Fruit fly (Drosophila melanogaster): ENCODE measurements around the gene CG13280.

Gene CG13280

DNA sequence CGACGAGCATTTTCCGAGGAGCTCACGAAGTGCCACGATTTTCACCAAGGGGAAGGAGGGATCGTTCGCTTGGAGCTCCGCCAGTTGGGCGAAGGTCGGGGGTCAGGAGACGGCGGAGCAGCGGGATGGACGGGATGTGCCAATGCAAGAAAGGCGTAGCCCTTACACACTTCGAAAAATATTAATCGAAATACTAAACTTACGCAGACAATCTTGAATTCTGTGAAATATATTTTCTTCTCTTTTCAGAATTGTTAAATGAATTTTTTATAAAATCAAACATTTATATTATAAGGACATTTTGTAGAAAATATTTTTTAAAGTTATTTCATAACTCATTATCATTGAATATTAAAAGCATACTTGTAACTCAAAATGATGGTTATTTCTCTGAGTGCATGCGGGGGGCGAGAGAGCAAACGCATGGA is 48.0 kb upstream of the CG13280 start (continued):
- TF ChIP-seq Dbx (GFP tag; IDR thresholded peaks at IDR 0.05) (no peak), CG30431 (GFP tag; optimal IDR thresholded peaks at IDR 0.05) (no peak), Elba2 (GFP tag; optimal IDR thresholded peaks at IDR 0.05) (no peak), pan (optimal IDR thresholded peaks at IDR 0.05) (no peak), pan (GFP tag; optimal IDR thresholded peaks at IDR 0.05 in 1 of 2, IDR thresholded peaks at IDR 0.05 in 1 of 2) (no peak), pum (GFP tag; optimal IDR thresholded peaks at IDR 0.05) (no peak), CG3163 (GFP tag; optimal IDR thresholded peaks at IDR 0.05) (no peak), CG18011 (GFP tag; optimal IDR thresholded peaks at IDR 0.05) (no peak), tap (tag; optimal IDR thresholded peaks at IDR 0.05) (peak; percentile 33), crc (GFP tag; optimal IDR thresholded peaks at IDR 0.05) (no peak), CG6254 (GFP tag; optimal IDR thresholded peaks at IDR 0.05) (no peak), nmo (GFP tag; optimal IDR thresholded peaks at IDR 0.05) (peak; percentile 66), gsb-n (tag; optimal IDR thresholded peaks at IDR 0.05) (peak; percentile 9), HLH3B (GFP tag; IDR thresholded peaks at IDR 0.05) (no peak), CG3847 (GFP tag; IDR thresholded peaks at IDR 0.05) (peak; percentile 46), H2.0 (GFP tag; IDR thresholded peaks at IDR 0.05) (peak; percentile 26; the same call in 1 of the 2 replicates), HmgD (GFP tag; optimal IDR thresholded peaks at IDR 0.05) (no peak), Bgb (GFP tag; IDR thresholded peaks at IDR 0.05; ENCODE audit: partially characterized antibody) (no peak), jing (GFP tag; optimal IDR thresholded peaks at IDR 0.05) (no peak), tna (GFP tag; IDR thresholded peaks at IDR 0.05; ENCODE audit: partially characterized antibody) (no peak), pho (GFP tag; optimal IDR thresholded peaks at IDR 0.05) (no peak), dimm (GFP tag; IDR thresholded peaks at IDR 0.05) (no peak), ash1 (GFP tag; optimal IDR thresholded peaks at IDR 0.05) (no peak), slou (GFP tag; optimal IDR thresholded peaks at IDR 0.05) (no peak), twi (tag; optimal IDR thresholded peaks at IDR 0.05) (no peak), Hmr (GFP tag; optimal IDR thresholded peaks at IDR 0.05) (peak; percentile 28), disco-r (GFP tag; optimal IDR thresholded peaks at IDR 0.05) (no peak), sob (GFP tag; IDR thresholded peaks at IDR 0.05) (no peak), Antp (GFP tag; optimal IDR thresholded peaks at IDR 0.05) (no peak), fd96Cb (tag; optimal IDR thresholded peaks at IDR 0.05) (peak; percentile 44), CG32532 (GFP tag; IDR thresholded peaks at IDR 0.05) (no peak), fd102C (GFP tag; optimal IDR thresholded peaks at IDR 0.05) (no peak), vfl (GFP tag; optimal IDR thresholded peaks at IDR 0.05) (no peak), unpg (GFP tag; optimal IDR thresholded peaks at IDR 0.05) (peak; percentile 60), ham (GFP tag; IDR thresholded peaks at IDR 0.05) (no peak), CG2199 (GFP tag; IDR thresholded peaks at IDR 0.05) (no peak), Sry-β (GFP tag; optimal IDR thresholded peaks at IDR 0.05) (no peak), CG2120 (GFP tag; optimal IDR thresholded peaks at IDR 0.05) (no peak), p53 (GFP tag; optimal IDR thresholded peaks at IDR 0.05) (no peak), eyg (GFP tag; optimal IDR thresholded peaks at IDR 0.05) (no peak), CG3281 (GFP tag; optimal IDR thresholded peaks at IDR 0.05) (peak; percentile 32), wek (GFP tag; optimal IDR thresholded peaks at IDR 0.05) (no peak), Dip2 (GFP tag; IDR thresholded peaks at IDR 0.05) (no peak), sim (GFP tag; IDR thresholded peaks at IDR 0.05) (no peak), CG6791 (GFP tag; IDR thresholded peaks at IDR 0.05; ENCODE audit: partially characterized antibody) (no peak), CG13424 (tag; optimal IDR thresholded peaks at IDR 0.05) (peak; percentile 74), Doc2 (GFP tag; IDR thresholded peaks at IDR 0.05) (0 out of 2 replicates have a peak, but pooled peaks have one; percentile 13), dm (GFP tag; optimal IDR thresholded peaks at IDR 0.05) (no peak), TFAM (GFP tag; optimal IDR thresholded peaks at IDR 0.05) (no peak), CG9215 (GFP tag; IDR thresholded peaks at IDR 0.05) (no peak), pita (GFP tag; optimal IDR thresholded peaks at IDR 0.05) (no peak), esg (GFP tag; conservative IDR thresholded peaks at IDR 0.05) (0 out of 2 replicates have a peak, but pooled peaks have one; percentile 29)

Measured in whole organism, embryonic.